Fruit fly (Drosophila melanogaster) whole organism, embryonic: Measurements from ENCODE around the gene mld.

Experiments used
- CG10543 ChIP-seq: fragments of 200-800 bp; sonication (Bioruptor generic); optimal IDR thresholded peaks from 3 replicates; lab custom pipeline; 2017; ENCODE audit warnings: missing biosample characterization, mild to moderate bottlenecking, missing genetic modification characterization, moderate library complexity
- Gsc ChIP-seq: fragments of 200-800 bp; sonication (Bioruptor generic); IDR thresholded peaks from 2 replicates; pipeline ENCODE4 v1.3.6; 2022; ENCODE audit warnings: missing biosample characterization, missing genetic modification characterization
- Sox102F ChIP-seq: fragments of 200-800 bp; sonication (Bioruptor generic); optimal IDR thresholded peaks from 2 replicates; lab custom pipeline; 2018; ENCODE audit warnings: missing biosample characterization, mild to moderate bottlenecking, missing genetic modification characterization, moderate library complexity
- pan ChIP-seq, 4 experiments: fragments of >200 bp in 3 of 4; fragments of 200-800 bp in 1 of 4; sonication (Bioruptor generic) in 1 of 4; optimal IDR thresholded peaks in 3 of 4; IDR thresholded peaks in 1 of 4; 2 replicates each; pipeline versions ENCODE4 v1.3.6 to Lab custom; 2017 to 2022; ENCODE audit warnings: missing biosample characterization in 2 of 4, missing genetic modification characterization in 2 of 4, mixed read lengths in 1 of 4
- row ChIP-seq: fragments of 200-800 bp; sonication (Bioruptor generic); IDR thresholded peaks from 3 replicates; pipeline ENCODE4 v1.3.6; 2022; ENCODE audit warnings: missing biosample characterization, missing genetic modification characterization

DNA sequence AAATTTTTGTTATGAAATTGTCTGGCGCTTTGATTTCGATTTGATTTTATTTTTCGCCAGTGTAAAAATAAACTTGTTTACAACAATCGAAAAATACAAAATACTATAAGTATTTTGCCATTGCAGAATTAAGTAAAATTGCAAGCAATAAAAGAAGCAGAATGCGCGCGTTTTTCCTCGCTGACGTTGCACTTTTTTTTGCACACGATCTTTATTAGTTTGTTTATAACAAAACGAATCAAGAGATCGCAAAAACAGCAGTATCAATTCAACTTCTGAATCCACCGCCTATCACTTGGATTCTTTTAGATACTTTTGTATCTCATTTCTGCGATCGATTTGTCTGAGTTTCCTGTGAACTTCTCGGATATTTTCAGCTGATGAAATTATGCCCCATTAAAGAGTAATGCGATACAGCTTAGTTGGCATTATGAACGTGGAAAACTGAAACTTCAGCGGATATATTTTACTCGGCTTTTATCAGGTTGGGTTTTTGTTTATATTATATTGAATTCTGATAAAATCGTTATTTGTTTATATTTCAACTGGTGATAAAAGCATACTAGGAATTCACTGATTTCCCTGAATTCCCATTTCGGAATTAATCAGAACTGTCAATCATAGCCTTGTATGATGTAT lies 12.2 kb upstream of the mld start:
- TF ChIP-seq Gsc (GFP tag; lab: Robert Waterston, UW), result no peak
- no peak for TF ChIP-seq CG10543 (GFP tag; lab: Kevin White, UChicago)
- TF ChIP-seq pan (optimal IDR thresholded peaks at IDR 0.05; lab: Kevin White, UChicago), result no peak
- no peak for TF ChIP-seq pan (GFP tag; optimal IDR thresholded peaks at IDR 0.05 in 1 of 2, IDR thresholded peaks at IDR 0.05 in 1 of 2)
- TF ChIP-seq Sox102F, result no peak
- no peak for TF ChIP-seq row
